Fruit fly (Drosophila melanogaster): ENCODE results near the gene chp.

DNA sequence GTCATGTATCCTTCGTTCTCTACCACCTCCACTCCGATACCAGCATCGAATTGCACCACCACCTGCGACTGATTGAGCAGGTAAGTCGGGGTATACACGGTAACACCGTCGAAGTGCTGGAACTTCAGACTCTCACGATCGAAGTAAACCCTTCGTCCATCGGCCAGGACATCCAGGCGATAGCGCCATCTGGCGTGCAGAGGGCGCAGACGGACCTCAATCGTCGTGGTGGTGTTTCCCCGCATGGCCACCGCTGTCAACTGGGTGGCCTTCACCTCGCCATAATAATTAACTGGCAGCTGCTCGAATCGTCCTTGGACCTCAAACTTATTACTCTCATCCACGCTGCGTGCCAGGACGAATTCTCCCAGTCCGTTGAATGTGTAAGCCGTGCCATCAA is 28.7 kb downstream of the chp start:
- no peak for TF ChIP-seq CG8159 (tag; optimal IDR thresholded peaks at IDR 0.05)
- no peak for TF ChIP-seq CG4496 (GFP tag; IDR thresholded peaks at IDR 0.05)
- no peak for TF ChIP-seq EcR (GFP tag; optimal IDR thresholded peaks at IDR 0.05)
- no peak for TF ChIP-seq fd96Ca (GFP tag; IDR thresholded peaks at IDR 0.05)
- no peak for TF ChIP-seq Ets98B (GFP tag; IDR thresholded peaks at IDR 0.05)
- TF ChIP-seq CG34367 (tag; optimal IDR thresholded peaks at IDR 0.05), result no peak
- TF ChIP-seq Pif1B (GFP tag; optimal IDR thresholded peaks at IDR 0.05), result no peak
- TF ChIP-seq CG15710 (tag; optimal IDR thresholded peaks at IDR 0.05), result no peak
- no peak for TF ChIP-seq CG8301 (tag; optimal IDR thresholded peaks at IDR 0.05)
- TF ChIP-seq gl (tag; optimal IDR thresholded peaks at IDR 0.05), result no peak
- no peak for TF ChIP-seq D1 (tag; optimal IDR thresholded peaks at IDR 0.05)
- TF ChIP-seq rn (GFP tag; IDR thresholded peaks at IDR 0.05), result no peak
- no peak for TF ChIP-seq CG14655 (GFP tag; optimal IDR thresholded peaks at IDR 0.05)
- TF ChIP-seq Pif1A (GFP tag; optimal IDR thresholded peaks at IDR 0.05), result no peak
